Fruit fly (Drosophila melanogaster) whole organism, prepupa: ENCODE results near the gene AdamTS-B.

ENCODE experiments used
- CG11762 ChIP-seq: fragments of 200-800 bp; sonication (Bioruptor generic); optimal IDR thresholded peaks from 3 replicates; lab custom pipeline; 2016; ENCODE audit warnings: missing biosample characterization, missing genetic modification characterization; ENCODE audit not compliant: insufficient read depth
- CG11902 ChIP-seq: fragments of 200-800 bp; sonication (Bioruptor generic); optimal IDR thresholded peaks from 3 replicates; lab custom pipeline; 2016; ENCODE audit warnings: missing biosample characterization, missing genetic modification characterization
- CG15336 ChIP-seq: fragments of 200-800 bp; sonication (Bioruptor generic); IDR thresholded peaks from 2 replicates; pipeline ENCODE4 v1.3.6; 2022; ENCODE audit warnings: missing biosample characterization, missing genetic modification characterization
- CG1621 ChIP-seq: fragments of 200-800 bp; sonication (Bioruptor generic); optimal IDR thresholded peaks from 3 replicates; lab custom pipeline; 2018; ENCODE audit warnings: missing biosample characterization, mild to moderate bottlenecking, missing genetic modification characterization
- CG31627 ChIP-seq: fragments of 200-800 bp; sonication (Bioruptor generic); optimal IDR thresholded peaks from 3 replicates; lab custom pipeline; 2016; ENCODE audit warnings: missing biosample characterization, missing genetic modification characterization
- CG6854 ChIP-seq: fragments of 200-800 bp; sonication (Bioruptor generic); optimal IDR thresholded peaks from 2 replicates; lab custom pipeline; 2017; ENCODE audit warnings: missing biosample characterization, mild to moderate bottlenecking, missing genetic modification characterization
- CG8119 ChIP-seq: fragments of 200-800 bp; sonication (Bioruptor generic); IDR thresholded peaks from 3 replicates; pipeline ENCODE4 v1.3.6; 2022; ENCODE audit warnings: missing biosample characterization, missing genetic modification characterization
- Gug ChIP-seq: fragments of 200-800 bp; sonication (Bioruptor generic); IDR thresholded peaks from 2 replicates; pipeline ENCODE4 v1.3.6; 2022; ENCODE audit warnings: missing biosample characterization, missing genetic modification characterization

DNA sequence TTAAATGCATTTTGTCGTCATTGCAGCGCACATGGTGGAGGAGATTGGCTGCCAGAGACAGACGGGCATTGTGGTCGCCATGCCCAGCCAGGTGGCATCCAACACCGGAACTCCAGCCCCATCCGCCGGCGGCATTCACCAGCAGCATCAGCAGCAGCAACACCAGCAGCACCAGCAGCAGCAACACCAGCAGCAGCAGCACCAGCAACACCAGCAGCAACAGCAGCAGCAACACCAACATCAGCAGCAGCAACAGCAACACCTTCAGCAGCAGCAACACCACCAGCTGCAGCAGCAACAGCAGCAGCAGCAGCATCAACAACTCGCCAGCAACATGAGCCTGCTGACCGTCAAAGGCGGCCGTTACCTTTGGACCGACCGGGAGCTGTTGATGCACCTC lies 54.5 kb downstream of the AdamTS-B start:
- TF ChIP-seq Gug (GFP tag; lab: Robert Waterston, UW) (no peak), CG11902 (GFP tag; lab: Kevin White, UChicago) (no peak), CG1621 (tag; lab: Kevin White, UChicago) (no peak), CG8119 (no peak), CG6854 (no peak), CG31627 (no peak), CG11762 (no peak), CG15336 (no peak)
